Worm (Caenorhabditis elegans) whole organism, L3 larva: ENCODE results near the gene col-41.

Experiments
- aly-2 ChIP-seq: fragments of 150-350 bp; optimal IDR thresholded peaks from 2 replicates; lab custom pipeline; 2014; ENCODE audit warnings: missing biosample characterization, missing genetic modification characterization
- ama-1 ChIP-seq: fragments of 150-350 bp; optimal IDR thresholded peaks from 2 replicates; lab custom pipeline; 2018
- ceh-16 ChIP-seq: sonication (generic microtip); optimal IDR thresholded peaks from 2 replicates; lab custom pipeline; 2017; ENCODE audit warnings: missing biosample characterization, missing genetic modification characterization
- ceh-82 ChIP-seq: fragments of 150-350 bp; optimal IDR thresholded peaks from 2 replicates; lab custom pipeline; 2014; ENCODE audit warnings: missing biosample characterization, missing genetic modification characterization
- ceh-9 ChIP-seq: sonication (generic microtip); optimal IDR thresholded peaks from 2 replicates; lab custom pipeline; 2018; ENCODE audit warnings: missing biosample characterization, missing genetic modification characterization
- daf-12 ChIP-seq: fragments of 150-350 bp; optimal IDR thresholded peaks from 2 replicates; lab custom pipeline; 2014; ENCODE audit warnings: missing biosample characterization, missing genetic modification reagents, missing genetic modification characterization
- elt-1 ChIP-seq: fragments of 150-350 bp; optimal IDR thresholded peaks from 2 replicates; lab custom pipeline; 2014; ENCODE audit warnings: missing biosample characterization, missing genetic modification characterization
- elt-2 ChIP-seq: sonication (generic microtip); optimal IDR thresholded peaks from 2 replicates; lab custom pipeline; 2016; ENCODE audit warnings: missing genetic modification reagents, mild to moderate bottlenecking, missing genetic modification characterization, missing compliant biosample characterization
- elt-3 ChIP-seq, 3 experiments: fragments of 150-350 bp in 1 of 3; sonication (generic microtip) in 2 of 3; optimal IDR thresholded peaks; 2 replicates in 2 of 3; 4 replicates in 1 of 3; lab custom pipeline; 2014 to 2017; ENCODE audit warnings: missing biosample characterization in 3 of 3, missing genetic modification characterization in 3 of 3
- eor-1 ChIP-seq, 2 experiments: fragments of 150-350 bp; optimal IDR thresholded peaks; 2 replicates each; lab custom pipeline; 2014 to 2018; ENCODE audit warnings: missing biosample characterization in 2 of 2, missing genetic modification characterization in 2 of 2
- fkh-10 ChIP-seq: sonication (generic microtip); optimal IDR thresholded peaks from 2 replicates; lab custom pipeline; 2017; ENCODE audit warnings: missing biosample characterization, missing genetic modification reagents, missing genetic modification characterization
- fkh-2 ChIP-seq: fragments of 150-350 bp; optimal IDR thresholded peaks from 2 replicates; lab custom pipeline; 2014; ENCODE audit warnings: missing biosample characterization, missing genetic modification reagents, missing genetic modification characterization
- fos-1 ChIP-seq: fragments of 150-350 bp; optimal IDR thresholded peaks from 2 replicates; lab custom pipeline; 2014; ENCODE audit warnings: missing biosample characterization, missing genetic modification characterization
- hmg-11 ChIP-seq: sonication (generic microtip); optimal IDR thresholded peaks from 2 replicates; lab custom pipeline; 2016; ENCODE audit warnings: missing genetic modification characterization, missing compliant biosample characterization
- jun-1 ChIP-seq: fragments of 150-350 bp; optimal IDR thresholded peaks from 2 replicates; lab custom pipeline; 2014; ENCODE audit warnings: missing biosample characterization, missing genetic modification reagents, missing genetic modification characterization
- lin-39 ChIP-seq: fragments of 150-350 bp; optimal IDR thresholded peaks from 2 replicates; lab custom pipeline; 2018; ENCODE audit warnings: missing biosample characterization, missing genetic modification reagents, missing genetic modification characterization
- lsy-12 ChIP-seq: sonication (generic microtip); optimal IDR thresholded peaks from 2 replicates; lab custom pipeline; 2016; ENCODE audit warnings: mild to moderate bottlenecking, missing genetic modification characterization, missing compliant biosample characterization
- mml-1 ChIP-seq: fragments of 150-350 bp; sonication (generic microtip); optimal IDR thresholded peaks from 3 replicates; lab custom pipeline; 2014; ENCODE audit warnings: missing biosample characterization, missing genetic modification characterization
- nfya-1 ChIP-seq: sonication (generic microtip); optimal IDR thresholded peaks from 2 replicates; lab custom pipeline; 2017; ENCODE audit warnings: missing genetic modification characterization, mild to moderate bottlenecking, missing compliant biosample characterization, antibody characterized with exemption, moderate library complexity; ENCODE audit not compliant: insufficient read depth
- nhr-11 ChIP-seq: fragments of 150-350 bp; optimal IDR thresholded peaks from 2 replicates; lab custom pipeline; 2014; ENCODE audit warnings: missing biosample characterization, missing genetic modification characterization
- nhr-23 ChIP-seq: fragments of 150-350 bp; optimal IDR thresholded peaks from 2 replicates; lab custom pipeline; 2014; ENCODE audit warnings: missing biosample characterization, missing genetic modification reagents, missing genetic modification characterization
- nhr-237 ChIP-seq: fragments of 150-350 bp; optimal IDR thresholded peaks from 2 replicates; lab custom pipeline; 2014; ENCODE audit warnings: missing biosample characterization, missing genetic modification characterization
- nhr-25 ChIP-seq: sonication (generic microtip); optimal IDR thresholded peaks from 2 replicates; lab custom pipeline; 2017; ENCODE audit warnings: missing biosample characterization, missing genetic modification characterization
- nhr-28 ChIP-seq: fragments of 150-350 bp; optimal IDR thresholded peaks from 2 replicates; lab custom pipeline; 2014; ENCODE audit warnings: missing biosample characterization, missing genetic modification characterization
- nhr-43 ChIP-seq: sonication (generic microtip); optimal IDR thresholded peaks from 2 replicates; lab custom pipeline; 2016; ENCODE audit warnings: mild to moderate bottlenecking, missing genetic modification characterization, missing compliant biosample characterization; ENCODE audit not compliant: poor library complexity, severe bottlenecking
- nhr-67 ChIP-seq: fragments of 150-350 bp; optimal IDR thresholded peaks from 2 replicates; lab custom pipeline; 2014; ENCODE audit warnings: missing biosample characterization, missing genetic modification characterization
- nhr-77 ChIP-seq: fragments of 150-350 bp; optimal IDR thresholded peaks from 2 replicates; lab custom pipeline; 2014; ENCODE audit warnings: missing biosample characterization, missing genetic modification characterization
- pqm-1 ChIP-seq: fragments of 150-350 bp; optimal IDR thresholded peaks from 2 replicates; lab custom pipeline; 2017; ENCODE audit warnings: missing biosample characterization, missing genetic modification characterization, inconsistent platforms
- sea-2 ChIP-seq: fragments of 150-350 bp; sonication (generic microtip); optimal IDR thresholded peaks from 4 replicates; lab custom pipeline; 2014; ENCODE audit warnings: missing biosample characterization, missing genetic modification reagents, missing genetic modification characterization
- snpc-4 ChIP-seq: fragments of 150-350 bp; optimal IDR thresholded peaks from 2 replicates; lab custom pipeline; 2014; ENCODE audit warnings: missing biosample characterization, missing genetic modification characterization
- tbx-2 ChIP-seq: sonication (generic microtip); optimal IDR thresholded peaks from 2 replicates; lab custom pipeline; 2016; ENCODE audit warnings: mild to moderate bottlenecking, missing genetic modification characterization, missing compliant biosample characterization
- ztf-11 ChIP-seq: fragments of 150-350 bp; optimal IDR thresholded peaks from 2 replicates; lab custom pipeline; 2014; ENCODE audit warnings: missing biosample characterization, missing genetic modification characterization

col-41 gene

DNA sequence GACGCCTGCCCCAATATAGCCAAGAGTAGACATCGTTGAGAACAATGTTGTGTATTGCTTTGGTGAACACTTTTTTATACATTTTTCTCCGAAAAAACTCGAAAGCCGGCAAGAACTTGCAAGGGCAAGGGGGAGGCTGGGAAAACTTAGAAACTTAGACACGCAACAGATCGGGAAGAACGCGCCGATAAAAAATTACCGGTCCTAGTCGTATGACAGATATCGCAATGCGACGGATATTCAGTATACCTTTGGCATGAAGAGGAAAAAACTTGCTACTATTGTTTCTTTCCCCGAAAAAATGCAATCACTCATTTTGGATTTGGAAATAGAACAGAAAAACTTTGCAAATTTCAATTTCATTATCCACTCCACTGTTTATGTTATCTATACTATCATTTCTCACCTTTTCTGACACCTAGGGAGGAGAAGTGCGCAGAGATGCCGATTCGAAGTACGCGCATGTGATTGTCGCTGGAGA, at the start of gene col-41:
col-41 (minus strand) TSS at position 51 of the 481 bp plus-strand sequence.
- TF ChIP-seq nhr-43 (peak; percentile 27), fkh-10 (no peak), nhr-11 (tag; lab: Kevin White, UChicago) (no peak), lsy-12 (tag; lab: Kevin White, UChicago) (no peak), elt-2 (tag; lab: Kevin White, UChicago) (no peak), mml-1 (no peak), eor-1 (tag; optimal IDR thresholded peaks at IDR 0.05; lab: Kevin White, UChicago) (no peak), fkh-2 (tag; lab: Kevin White, UChicago) (no peak), aly-2 (tag; lab: Kevin White, UChicago) (no peak), nhr-28 (tag; lab: Kevin White, UChicago) (no peak), nfya-1 (tag; lab: Kevin White, UChicago) (no peak), ama-1 (lab: Kevin White, UChicago) (no peak), sea-2 (GFP tag; lab: Kevin White, UChicago) (no peak), fos-1 (tag; lab: Kevin White, UChicago) (no peak), ztf-11 (tag; lab: Kevin White, UChicago) (no peak), ceh-9 (tag; lab: Kevin White, UChicago) (no peak), nhr-25 (tag; lab: Kevin White, UChicago) (peak; percentile 32), nhr-23 (tag; lab: Kevin White, UChicago) (peak; percentile 56), ceh-82 (tag; lab: Kevin White, UChicago) (no peak), nhr-67 (tag; lab: Kevin White, UChicago) (no peak), hmg-11 (tag; lab: Kevin White, UChicago) (no peak), nhr-77 (no peak)

DNA sequence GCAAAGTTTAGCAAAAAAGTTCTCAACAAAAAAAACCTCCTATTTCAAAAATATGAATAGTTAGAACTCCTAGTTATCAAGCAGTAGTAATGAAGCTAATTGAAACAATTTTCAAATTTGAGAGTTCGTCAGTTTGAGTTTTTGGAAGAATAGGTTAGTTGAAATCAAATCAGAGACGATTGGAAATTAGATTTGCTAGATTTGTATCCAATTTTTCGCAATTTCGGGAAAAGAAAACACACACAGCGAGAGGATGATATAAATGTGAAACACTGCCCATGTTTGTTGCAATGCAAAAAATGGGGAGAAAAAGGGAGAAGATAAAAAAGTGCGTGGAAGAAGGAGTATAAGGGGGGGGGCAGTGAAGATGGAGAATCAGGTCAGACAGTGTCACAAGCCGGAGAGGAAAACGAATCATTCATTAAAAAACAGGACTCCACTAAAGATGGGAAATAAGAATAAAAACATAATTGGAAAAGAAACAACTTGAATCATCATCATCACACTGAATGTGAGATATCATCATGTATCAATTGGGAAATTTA, 49.0 kb upstream of the col-41 start:
- TF ChIP-seq jun-1 (no peak), nhr-237 (tag; lab: Kevin White, UChicago) (no peak), elt-3 (tag; optimal IDR thresholded peaks at IDR 0.05; lab: Kevin White, UChicago) (no peak), nhr-23 (tag; lab: Kevin White, UChicago) (peak; percentile 63), ceh-16 (tag; lab: Kevin White, UChicago) (no peak), snpc-4 (no peak)

DNA sequence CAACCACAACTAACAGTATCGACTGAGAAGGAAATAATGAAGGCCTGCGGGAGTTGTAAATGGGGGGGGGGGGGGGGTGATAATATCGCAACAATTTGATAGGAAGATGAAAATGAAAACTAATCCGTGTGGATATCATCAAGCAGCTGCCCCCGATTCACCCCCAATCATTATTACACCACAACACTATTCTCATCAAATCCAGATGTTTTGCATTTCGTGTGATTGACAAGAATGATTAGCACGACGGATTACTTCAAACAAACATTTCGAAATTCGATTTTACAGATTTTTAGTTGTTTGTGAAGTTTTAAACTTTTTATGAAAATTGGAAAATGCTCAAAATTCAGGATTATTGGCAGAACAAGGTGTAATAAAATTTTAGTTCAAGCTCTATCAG, 47.8 kb upstream of the col-41 start:
- TF ChIP-seq nhr-43: no peak
- no peak for TF ChIP-seq nhr-23 (tag; lab: Kevin White, UChicago)
- TF ChIP-seq lin-39 (tag; lab: Kevin White, UChicago): no peak
- no peak for TF ChIP-seq mml-1
- no peak for TF ChIP-seq lsy-12 (tag; lab: Kevin White, UChicago)
- TF ChIP-seq snpc-4: no peak
- no peak for TF ChIP-seq pqm-1 (tag; lab: Kevin White, UChicago)
- no peak for TF ChIP-seq nhr-77
- no peak for TF ChIP-seq nhr-25 (tag; lab: Kevin White, UChicago)
- no peak for TF ChIP-seq daf-12 (tag; lab: Kevin White, UChicago)
- no peak for TF ChIP-seq sea-2 (GFP tag; lab: Kevin White, UChicago)
- TF ChIP-seq ceh-9 (tag; lab: Kevin White, UChicago): no peak
- no peak for TF ChIP-seq fos-1 (tag; lab: Kevin White, UChicago)
- no peak for TF ChIP-seq ztf-11 (tag; lab: Kevin White, UChicago)
- no peak for TF ChIP-seq ceh-16 (tag; lab: Kevin White, UChicago)
- no peak for TF ChIP-seq eor-1 (tag; optimal IDR thresholded peaks at IDR 0.05; lab: Kevin White, UChicago)
- no peak for TF ChIP-seq nhr-237 (tag; lab: Kevin White, UChicago)
- no peak for TF ChIP-seq jun-1

DNA sequence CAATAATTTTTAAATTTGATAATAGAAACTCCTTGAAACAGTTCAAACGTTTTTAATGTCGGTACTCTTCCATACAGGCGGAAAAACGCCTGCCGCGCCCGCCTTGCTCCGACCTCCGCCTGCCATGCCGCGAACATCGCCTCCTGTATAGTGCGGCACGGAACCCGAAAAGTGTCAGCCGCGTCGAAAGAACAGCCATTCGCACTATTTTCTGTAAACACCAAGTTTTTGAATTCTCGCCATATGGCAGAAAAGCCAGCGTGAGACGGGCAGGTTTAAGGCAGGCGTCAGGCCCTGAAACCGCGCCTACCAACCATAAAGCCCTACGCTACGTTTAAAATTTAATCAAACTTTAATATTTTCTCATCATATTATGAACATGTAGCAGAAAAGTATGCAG, 46.5 kb upstream of the col-41 start:
- TF ChIP-seq nhr-77: no peak
- no peak for TF ChIP-seq tbx-2
- TF ChIP-seq elt-1 (tag; lab: Kevin White, UChicago): no peak
- no peak for TF ChIP-seq nfya-1 (tag; lab: Kevin White, UChicago)
- TF ChIP-seq nhr-28 (tag; lab: Kevin White, UChicago): no peak
- TF ChIP-seq fkh-2 (tag; lab: Kevin White, UChicago): no peak
- no peak for TF ChIP-seq sea-2 (GFP tag; lab: Kevin White, UChicago)
- peak; percentile 46 for TF ChIP-seq snpc-4
